Worm (Caenorhabditis elegans) whole organism, L1 larva: ENCODE results near the gene xpc-1.

Experiments used
- C04F5.9 ChIP-seq: sonication (generic microtip); optimal IDR thresholded peaks from 2 replicates; lab custom pipeline; 2016; ENCODE audit warnings: missing genetic modification characterization, missing compliant biosample characterization
- C16A3.4 ChIP-seq: fragments of 150-350 bp; optimal IDR thresholded peaks from 2 replicates; lab custom pipeline; 2014; ENCODE audit warnings: missing biosample characterization, missing genetic modification characterization
- Y116A8C.19 ChIP-seq: sonication (generic microtip); optimal IDR thresholded peaks from 2 replicates; lab custom pipeline; 2016; ENCODE audit warnings: missing compliant biosample characterization, missing genetic modification characterization, borderline replicate concordance
- aha-1 ChIP-seq: fragments of 150-350 bp; optimal IDR thresholded peaks from 2 replicates; lab custom pipeline; 2014; ENCODE audit warnings: missing biosample characterization, missing genetic modification characterization
- alr-1 ChIP-seq: fragments of 200-800 bp; sonication (Bioruptor generic); optimal IDR thresholded peaks from 2 replicates; lab custom pipeline; 2018; ENCODE audit warnings: borderline replicate concordance, mild to moderate bottlenecking, missing genetic modification characterization, missing compliant biosample characterization
- aly-2 ChIP-seq: fragments of 150-350 bp; optimal IDR thresholded peaks from 2 replicates; lab custom pipeline; 2014; ENCODE audit warnings: missing biosample characterization, missing genetic modification characterization
- ama-1 ChIP-seq: fragments of 150-350 bp; optimal IDR thresholded peaks from 2 replicates; lab custom pipeline; 2014
- blmp-1 ChIP-seq: fragments of 150-350 bp; optimal IDR thresholded peaks from 2 replicates; lab custom pipeline; 2014; ENCODE audit warnings: missing biosample characterization, missing genetic modification characterization
- ceh-8 ChIP-seq: fragments of 200-800 bp; sonication (Bioruptor generic); optimal IDR thresholded peaks from 2 replicates; lab custom pipeline; 2018; ENCODE audit warnings: mild to moderate bottlenecking, missing genetic modification characterization, moderate library complexity, missing compliant biosample characterization
- ceh-82 ChIP-seq, 3 experiments: fragments of 150-350 bp in 1 of 3; sonication (generic microtip) in 2 of 3; optimal IDR thresholded peaks; 2 replicates each; lab custom pipeline; 2014 to 2017; ENCODE audit warnings: missing biosample characterization in 3 of 3, missing genetic modification characterization in 3 of 3
- dsc-1 ChIP-seq: sonication (generic microtip); optimal IDR thresholded peaks from 2 replicates; lab custom pipeline; 2016; ENCODE audit warnings: mild to moderate bottlenecking, missing genetic modification characterization, missing compliant biosample characterization
- efl-1 ChIP-seq, 4 experiments: fragments of 150-350 bp; optimal IDR thresholded peaks in 3 of 4; peaks in 1 of 4; 1 replicate in 1 of 4; 2 replicates in 3 of 4; lab custom pipeline; 2014; ENCODE audit warnings: missing biosample characterization in 2 of 4, missing genetic modification characterization in 2 of 4, missing genetic modification reagents in 2 of 4
- efl-3 ChIP-seq: fragments of 200-800 bp; sonication (Bioruptor generic); optimal IDR thresholded peaks from 2 replicates; lab custom pipeline; 2018; ENCODE audit warnings: mild to moderate bottlenecking, missing genetic modification characterization, missing compliant biosample characterization
- egl-27 ChIP-seq, 2 experiments: fragments of 150-350 bp in 1 of 2; sonication (generic microtip); optimal IDR thresholded peaks; 3 replicates each; lab custom pipeline; 2017 to 2018; ENCODE audit warnings: missing biosample characterization in 2 of 2, missing genetic modification characterization in 2 of 2, missing genetic modification reagents in 2 of 2
- elt-2 ChIP-seq: sonication (generic microtip); optimal IDR thresholded peaks from 2 replicates; lab custom pipeline; 2016; ENCODE audit warnings: missing genetic modification characterization, mild to moderate bottlenecking, inconsistent platforms, missing compliant biosample characterization, missing genetic modification reagents
- ets-5 ChIP-seq: fragments of 200-800 bp; sonication (Bioruptor generic); IDR thresholded peaks from 2 replicates; pipeline ENCODE4 v1.3.6; 2022; ENCODE audit warnings: missing genetic modification characterization, missing compliant biosample characterization
- fkh-10 ChIP-seq: sonication (generic microtip); optimal IDR thresholded peaks from 2 replicates; lab custom pipeline; 2017; ENCODE audit warnings: missing biosample characterization, missing genetic modification reagents, missing genetic modification characterization
- fkh-4 ChIP-seq: sonication (generic microtip); optimal IDR thresholded peaks from 2 replicates; lab custom pipeline; 2016; ENCODE audit warnings: missing compliant biosample characterization, missing genetic modification characterization, borderline replicate concordance
- fos-1 ChIP-seq: fragments of 150-350 bp; optimal IDR thresholded peaks from 2 replicates; lab custom pipeline; 2014; ENCODE audit warnings: missing biosample characterization, missing genetic modification characterization
- grh-1 ChIP-seq: fragments of 200-800 bp; sonication (Bioruptor generic); IDR thresholded peaks from 2 replicates; pipeline ENCODE4 v1.3.6; 2022; ENCODE audit warnings: missing genetic modification reagents, missing genetic modification characterization, missing compliant biosample characterization
- hlh-4 ChIP-seq: sonication (generic microtip); optimal IDR thresholded peaks from 2 replicates; lab custom pipeline; 2016; ENCODE audit warnings: mild to moderate bottlenecking, missing genetic modification characterization, missing compliant biosample characterization
- isw-1 ChIP-seq: fragments of 200-800 bp; sonication (Bioruptor generic); IDR thresholded peaks from 2 replicates; pipeline ENCODE4 v1.3.6; 2022; ENCODE audit warnings: missing genetic modification characterization, missing compliant biosample characterization
- jun-1 ChIP-seq: fragments of 150-350 bp; optimal IDR thresholded peaks from 2 replicates; lab custom pipeline; 2014; ENCODE audit warnings: missing biosample characterization, missing genetic modification reagents, missing genetic modification characterization
- lin-15B ChIP-seq: fragments of 150-350 bp; sonication (generic microtip); optimal IDR thresholded peaks from 3 replicates; lab custom pipeline; 2014; ENCODE audit warnings: missing biosample characterization, missing genetic modification characterization
- lin-35 ChIP-seq, 2 experiments: fragments of 150-350 bp; optimal IDR thresholded peaks; 2 replicates each; lab custom pipeline; 2014; ENCODE audit warnings: missing biosample characterization in 2 of 2, missing genetic modification characterization in 2 of 2, missing genetic modification reagents in 2 of 2
- lin-39 ChIP-seq: fragments of 150-350 bp; optimal IDR thresholded peaks from 2 replicates; lab custom pipeline; 2014; ENCODE audit warnings: missing biosample characterization, missing genetic modification reagents, missing genetic modification characterization
- lir-3 ChIP-seq: sonication (generic microtip); optimal IDR thresholded peaks from 2 replicates; lab custom pipeline; 2016; ENCODE audit warnings: mild to moderate bottlenecking, missing genetic modification characterization, moderate library complexity, missing compliant biosample characterization; ENCODE audit not compliant: poor library complexity
- lsy-2 ChIP-seq, 2 experiments: fragments of 150-350 bp; optimal IDR thresholded peaks; 2 replicates each; lab custom pipeline; 2014; ENCODE audit warnings: missing biosample characterization in 2 of 2, missing genetic modification characterization in 2 of 2
- mab-9 ChIP-seq: fragments of 200-800 bp; sonication (Bioruptor generic); IDR thresholded peaks from 2 replicates; pipeline ENCODE4 v1.3.6; 2022; ENCODE audit warnings: missing genetic modification reagents, missing genetic modification characterization, missing compliant biosample characterization
- mef-2 ChIP-seq: fragments of 150-350 bp; optimal IDR thresholded peaks from 2 replicates; lab custom pipeline; 2014; ENCODE audit warnings: missing biosample characterization, missing genetic modification characterization
- nhr-20 ChIP-seq: sonication (generic microtip); optimal IDR thresholded peaks from 2 replicates; lab custom pipeline; 2016; ENCODE audit warnings: mild to moderate bottlenecking, missing genetic modification characterization, missing compliant biosample characterization
- nhr-237 ChIP-seq: fragments of 150-350 bp; optimal IDR thresholded peaks from 2 replicates; lab custom pipeline; 2014; ENCODE audit warnings: missing biosample characterization, missing genetic modification characterization
- nhr-28 ChIP-seq: fragments of 150-350 bp; optimal IDR thresholded peaks from 2 replicates; lab custom pipeline; 2014; ENCODE audit warnings: missing biosample characterization, missing genetic modification characterization
- nhr-71 ChIP-seq: sonication (generic microtip); optimal IDR thresholded peaks from 2 replicates; lab custom pipeline; 2016; ENCODE audit warnings: mild to moderate bottlenecking, missing genetic modification characterization, moderate library complexity, missing compliant biosample characterization
- nhr-77 ChIP-seq: fragments of 150-350 bp; optimal IDR thresholded peaks from 2 replicates; lab custom pipeline; 2014; ENCODE audit warnings: missing biosample characterization, missing genetic modification characterization
- nhr-85 ChIP-seq: sonication (generic microtip); peaks from one replicate; lab custom pipeline; 2016; ENCODE audit warnings: missing genetic modification characterization, inconsistent platforms, missing compliant biosample characterization
- nhr-90 ChIP-seq: sonication (generic microtip); optimal IDR thresholded peaks from 2 replicates; lab custom pipeline; 2016; ENCODE audit warnings: mild to moderate bottlenecking, missing genetic modification characterization, missing compliant biosample characterization; ENCODE audit not compliant: poor library complexity
- pax-3 ChIP-seq: fragments of 200-800 bp; sonication (Bioruptor generic); optimal IDR thresholded peaks from 2 replicates; lab custom pipeline; 2018; ENCODE audit warnings: mild to moderate bottlenecking, missing genetic modification characterization, moderate library complexity, missing compliant biosample characterization
- pqm-1 ChIP-seq: sonication (generic microtip); optimal IDR thresholded peaks from 3 replicates; lab custom pipeline; 2017; ENCODE audit warnings: missing biosample characterization, missing genetic modification characterization
- snpc-4 ChIP-seq: fragments of 150-350 bp; optimal IDR thresholded peaks from 2 replicates; lab custom pipeline; 2014; ENCODE audit warnings: missing biosample characterization, missing genetic modification characterization
- sox-4 ChIP-seq: sonication (generic microtip); optimal IDR thresholded peaks from 2 replicates; lab custom pipeline; 2016; ENCODE audit warnings: missing genetic modification characterization, missing compliant biosample characterization
- sup-37 ChIP-seq: fragments of 200-800 bp; sonication (Bioruptor generic); optimal IDR thresholded peaks from 2 replicates; lab custom pipeline; 2018; ENCODE audit warnings: mild to moderate bottlenecking, missing genetic modification characterization, missing compliant biosample characterization
- tbx-2 ChIP-seq: sonication (generic microtip); optimal IDR thresholded peaks from 2 replicates; lab custom pipeline; 2016; ENCODE audit warnings: missing genetic modification characterization, missing compliant biosample characterization
- unc-130 ChIP-seq: fragments of 150-350 bp; optimal IDR thresholded peaks from 2 replicates; lab custom pipeline; 2017; ENCODE audit warnings: missing biosample characterization, missing genetic modification characterization, inconsistent platforms
- unc-30 ChIP-seq: sonication (generic microtip); optimal IDR thresholded peaks from 2 replicates; lab custom pipeline; 2017; ENCODE audit warnings: missing biosample characterization, missing genetic modification characterization
- unc-62 ChIP-seq: fragments of 150-350 bp; optimal IDR thresholded peaks from 2 replicates; lab custom pipeline; 2014; ENCODE audit warnings: missing biosample characterization, missing genetic modification reagents, missing genetic modification characterization
- unc-86 ChIP-seq: sonication (generic microtip); optimal IDR thresholded peaks from 2 replicates; lab custom pipeline; 2016; ENCODE audit warnings: missing genetic modification characterization, missing compliant biosample characterization
- unc-98 ChIP-seq: fragments of 200-800 bp; sonication (Bioruptor generic); IDR thresholded peaks from 2 replicates; pipeline ENCODE4 v1.3.6; 2022; ENCODE audit warnings: missing genetic modification characterization, missing compliant biosample characterization

xpc-1 gene

ce11 chrIV:2002290-2002689 lies 9.4 kb downstream of the xpc-1 start:
- TF ChIP-seq efl-1 (optimal IDR thresholded peaks at IDR 0.05; lab: Kevin White, UChicago) (no peak), efl-1 (GFP tag; optimal IDR thresholded peaks at IDR 0.05 in 1 of 2; lab: Kevin White, UChicago) (peak in 1 of 2 experiments; percentile 90), ceh-8 (GFP tag; lab: Kevin White, UChicago) (no peak)

- no peak for TF ChIP-seq Y116A8C.19
- TF ChIP-seq fkh-4 (tag; lab: Kevin White, UChicago) = no peak
- no peak for TF ChIP-seq elt-2 (tag; lab: Kevin White, UChicago)
- no peak for TF ChIP-seq nhr-77 (tag; lab: Kevin White, UChicago)
- TF ChIP-seq lin-35 (GFP tag; optimal IDR thresholded peaks at IDR 0.05; lab: Kevin White, UChicago) = no peak
- TF ChIP-seq isw-1 (GFP tag; lab: Robert Waterston, UW) = no peak
- no peak for TF ChIP-seq grh-1 (GFP tag; lab: Robert Waterston, UW)
- TF ChIP-seq nhr-85 (tag; lab: Kevin White, UChicago) = no peak
- no peak for TF ChIP-seq lir-3 (tag; lab: Kevin White, UChicago)
- no peak for TF ChIP-seq alr-1
- no peak for TF ChIP-seq lsy-2 (tag; optimal IDR thresholded peaks at IDR 0.05; lab: Kevin White, UChicago)
- no peak for TF ChIP-seq ama-1 (lab: Kevin White, UChicago)
- TF ChIP-seq unc-86 = no peak
- no peak for TF ChIP-seq pax-3 (tag; lab: Kevin White, UChicago)
- no peak for TF ChIP-seq nhr-90 (tag; lab: Kevin White, UChicago)
- TF ChIP-seq nhr-71 (tag; lab: Kevin White, UChicago) = no peak
These were observed 16.0 kb downstream of the xpc-1 start for ce11 chrIV:2008920-2009319.

- no peak for TF ChIP-seq nhr-28 (tag; lab: Kevin White, UChicago)
- TF ChIP-seq lin-39 (tag; lab: Kevin White, UChicago) = peak; percentile 38
- peak; percentile 87 for TF ChIP-seq blmp-1 (tag; lab: Kevin White, UChicago)
- no peak for TF ChIP-seq lir-3 (tag; lab: Kevin White, UChicago)
- TF ChIP-seq mab-9 = no peak
- peak; percentile 91 for TF ChIP-seq nhr-77 (tag; lab: Kevin White, UChicago)
- TF ChIP-seq lin-15B (tag; lab: Kevin White, UChicago) = peak; percentile 93
- no peak for TF ChIP-seq ets-5 (GFP tag; lab: Robert Waterston, UW)
- TF ChIP-seq mef-2 (tag; lab: Kevin White, UChicago) = peak; percentile 52
- TF ChIP-seq C04F5.9 (tag; lab: Kevin White, UChicago) = peak; percentile 52
- no peak for TF ChIP-seq unc-30 (tag; lab: Kevin White, UChicago)
- TF ChIP-seq C16A3.4 = peak; percentile 94
- no peak for TF ChIP-seq unc-62 (GFP tag; lab: Kevin White, UChicago)
- TF ChIP-seq sox-4 (tag; lab: Kevin White, UChicago) = peak; percentile 30
- TF ChIP-seq aly-2 (tag; lab: Kevin White, UChicago) = peak; percentile 78
- peak; percentile 60 for TF ChIP-seq dsc-1
- TF ChIP-seq fos-1 (tag; lab: Kevin White, UChicago) = peak; percentile 87
- no peak for TF ChIP-seq efl-3 (GFP tag; lab: Kevin White, UChicago)
- no peak for TF ChIP-seq egl-27 (tag; optimal IDR thresholded peaks at IDR 0.05; lab: Kevin White, UChicago)
- TF ChIP-seq aha-1 (tag; lab: Kevin White, UChicago) = no peak
- TF ChIP-seq elt-2 (tag; lab: Kevin White, UChicago) = peak; percentile 39
- peak; percentile 24; the same call in 1 of the 2 replicates for TF ChIP-seq grh-1 (GFP tag; lab: Robert Waterston, UW)
- TF ChIP-seq snpc-4 (tag; lab: Kevin White, UChicago) = peak; percentile 44
- no peak for TF ChIP-seq ama-1 (lab: Kevin White, UChicago)
- TF ChIP-seq fkh-10 = peak; percentile 62
- peak; percentile 95 to 98 (median 95) for TF ChIP-seq ceh-82 (tag; optimal IDR thresholded peaks at IDR 0.05; lab: Kevin White, UChicago)
- peak; percentile 78 for TF ChIP-seq jun-1 (tag; lab: Kevin White, UChicago)
- TF ChIP-seq nhr-20 (tag; lab: Kevin White, UChicago) = peak; percentile 81
- TF ChIP-seq pax-3 (tag; lab: Kevin White, UChicago) = peak; percentile 64
- TF ChIP-seq tbx-2 (tag; lab: Kevin White, UChicago) = peak; percentile 84
- TF ChIP-seq hlh-4 = no peak
- TF ChIP-seq unc-130 = peak; percentile 96
- TF ChIP-seq nhr-237 = peak; percentile 80
- TF ChIP-seq pqm-1 = no peak
- no peak for TF ChIP-seq sup-37 (GFP tag; lab: Kevin White, UChicago)
- TF ChIP-seq unc-98 (GFP tag; lab: Robert Waterston, UW) = peak; percentile 60
- no peak for TF ChIP-seq alr-1
These were observed 40.1 kb downstream of the xpc-1 start, which contains the start of gene cpsf-1 for ce11 chrIV:2032946-2033411. Gene cpsf-1 (minus strand): TSS chrIV:2032996.
